Worm (Caenorhabditis elegans) whole organism, midembryonic: ENCODE measurements around the gene nlg-1.

ENCODE experiments used
- cog-1 ChIP-seq: sonication (generic microtip); optimal IDR thresholded peaks from 2 replicates; lab custom pipeline; 2016; ENCODE audit warnings: missing genetic modification characterization, missing compliant biosample characterization
- flt-1 ChIP-seq: fragments of 200-800 bp; sonication (Bioruptor generic); IDR thresholded peaks from 2 replicates; pipeline ENCODE4 v1.3.6; 2022; ENCODE audit warnings: missing genetic modification characterization, missing compliant biosample characterization

DNA sequence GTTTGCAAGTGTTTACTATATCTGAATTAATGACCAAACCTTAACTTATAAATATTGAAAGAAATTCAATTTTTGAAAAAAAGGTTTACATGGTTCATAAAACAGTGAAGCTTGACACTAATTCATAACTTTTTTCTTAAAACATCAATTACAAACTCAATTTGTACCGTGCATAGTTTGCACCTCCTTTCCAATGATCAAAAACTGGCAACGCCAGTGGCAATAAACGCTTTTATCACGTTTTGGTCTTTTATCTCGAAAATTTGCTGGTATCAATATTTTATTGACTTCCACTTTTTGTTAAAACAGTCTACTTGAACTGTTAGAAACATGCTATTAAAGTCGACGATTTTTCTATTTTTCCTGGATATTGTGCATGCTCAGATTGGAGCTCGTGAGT, 52.5 kb downstream of the nlg-1 start, which contains the start of gene F54B11.11:
- TF ChIP-seq cog-1 (tag; lab: Kevin White, UChicago) (no peak), flt-1 (GFP tag; lab: Robert Waterston, UW) (no peak)
